Fruit fly (Drosophila melanogaster) whole organism, pupa: ENCODE data around the gene Adi1.

Experiments used
- CG10348 ChIP-seq: fragments of 200-800 bp; sonication (Bioruptor generic); IDR thresholded peaks from 2 replicates; pipeline ENCODE4 v1.3.6; 2022; ENCODE audit warnings: missing biosample characterization, missing genetic modification characterization
- CG12605 ChIP-seq: fragments of 200-800 bp; sonication (Bioruptor generic); IDR thresholded peaks from 2 replicates; pipeline ENCODE4 v1.3.6; 2022; ENCODE audit warnings: missing biosample characterization, missing genetic modification characterization
- CG13204 ChIP-seq: fragments of 200-800 bp; sonication (Bioruptor generic); optimal IDR thresholded peaks from 2 replicates; lab custom pipeline; 2018; ENCODE audit warnings: missing biosample characterization, mild to moderate bottlenecking, missing genetic modification characterization, moderate library complexity
- CG14655 ChIP-seq: fragments of 200-800 bp; sonication (Bioruptor generic); optimal IDR thresholded peaks from 3 replicates; lab custom pipeline; 2017; ENCODE audit warnings: mild to moderate bottlenecking, missing biosample characterization, missing genetic modification reagents, missing genetic modification characterization
- CG15710 ChIP-seq: fragments of 200-800 bp; sonication (Bioruptor generic); optimal IDR thresholded peaks from 2 replicates; lab custom pipeline; 2018; ENCODE audit warnings: missing biosample characterization, mild to moderate bottlenecking, missing genetic modification characterization, moderate library complexity
- CG17806 ChIP-seq: fragments of 200-800 bp; sonication (Bioruptor generic); optimal IDR thresholded peaks from 2 replicates; lab custom pipeline; 2018; ENCODE audit warnings: missing biosample characterization, mild to moderate bottlenecking, missing genetic modification characterization, moderate library complexity
- CG32121 ChIP-seq: fragments of 200-800 bp; sonication (Bioruptor generic); IDR thresholded peaks from 2 replicates; pipeline ENCODE4 v1.3.6; 2022; ENCODE audit warnings: missing biosample characterization, missing genetic modification characterization
- CG34367 ChIP-seq: fragments of 200-800 bp; sonication (Bioruptor generic); optimal IDR thresholded peaks from 2 replicates; lab custom pipeline; 2018; ENCODE audit warnings: missing biosample characterization, mild to moderate bottlenecking, missing genetic modification characterization
- CG4496 ChIP-seq: fragments of 200-800 bp; sonication (Bioruptor generic); IDR thresholded peaks from 3 replicates; pipeline ENCODE4 v1.3.6; 2022; ENCODE audit warnings: missing biosample characterization, missing genetic modification characterization
- CG8159 ChIP-seq: fragments of 200-800 bp; sonication (Bioruptor generic); optimal IDR thresholded peaks from 3 replicates; lab custom pipeline; 2018; ENCODE audit warnings: missing biosample characterization, mild to moderate bottlenecking, missing genetic modification characterization, moderate library complexity
- CG8301 ChIP-seq: fragments of 200-800 bp; sonication (Bioruptor generic); optimal IDR thresholded peaks from 2 replicates; lab custom pipeline; 2018; ENCODE audit warnings: missing biosample characterization, mild to moderate bottlenecking, missing genetic modification characterization
- CG9948 ChIP-seq: fragments of 200-800 bp; sonication (Bioruptor generic); optimal IDR thresholded peaks from 2 replicates; lab custom pipeline; 2018; ENCODE audit warnings: missing biosample characterization, mild to moderate bottlenecking, missing genetic modification characterization, moderate library complexity
- D1 ChIP-seq: fragments of 200-800 bp; sonication (Bioruptor generic); optimal IDR thresholded peaks from 2 replicates; lab custom pipeline; 2018; ENCODE audit warnings: missing biosample characterization, mild to moderate bottlenecking, missing genetic modification characterization, moderate library complexity
- EcR ChIP-seq: fragments of 200-800 bp; sonication (Bioruptor generic); optimal IDR thresholded peaks from 3 replicates; lab custom pipeline; 2019; ENCODE audit warnings: missing biosample characterization, missing genetic modification characterization, mild to moderate bottlenecking, moderate library complexity, missing genetic modification reagents
- Ets98B ChIP-seq: fragments of 200-800 bp; sonication (Bioruptor generic); IDR thresholded peaks from 2 replicates; pipeline ENCODE4 v1.3.6; 2022; ENCODE audit warnings: missing biosample characterization, missing genetic modification characterization
- Pif1A ChIP-seq: fragments of 200-800 bp; sonication (Bioruptor generic); optimal IDR thresholded peaks from 3 replicates; lab custom pipeline; 2016; ENCODE audit warnings: missing biosample characterization, missing genetic modification characterization
- Pif1B ChIP-seq: fragments of 200-800 bp; sonication (Bioruptor generic); optimal IDR thresholded peaks from 3 replicates; lab custom pipeline; 2016; ENCODE audit warnings: missing biosample characterization, missing genetic modification characterization
- Snoo ChIP-seq: fragments of 200-800 bp; sonication (Bioruptor generic); optimal IDR thresholded peaks from 3 replicates; lab custom pipeline; 2017; ENCODE audit warnings: missing biosample characterization, mild to moderate bottlenecking, missing genetic modification characterization, inconsistent platforms
- fd96Ca ChIP-seq: fragments of 200-800 bp; sonication (Bioruptor generic); IDR thresholded peaks from 3 replicates; pipeline ENCODE4 v1.3.6; 2022; ENCODE audit warnings: missing biosample characterization, missing genetic modification characterization
- gl ChIP-seq: fragments of 200-800 bp; sonication (Bioruptor generic); optimal IDR thresholded peaks from 2 replicates; lab custom pipeline; 2018; ENCODE audit warnings: missing biosample characterization, mild to moderate bottlenecking, missing genetic modification characterization
- rn ChIP-seq: fragments of 200-800 bp; sonication (Bioruptor generic); IDR thresholded peaks from 2 replicates; pipeline ENCODE4 v1.3.6; 2022; ENCODE audit warnings: missing biosample characterization, missing genetic modification characterization

Gene Adi1

dm6 chr3L:10672540-10672939 lies 9.4 kb downstream of the Adi1 start:
- TF ChIP-seq D1 (tag; lab: Kevin White, UChicago) (no peak), CG15710 (no peak), EcR (no peak)
- TF ChIP-seq, all 21 proteins: peak for 0

dm6 chr3L:10674145-10674547 lies 11.0 kb downstream of the Adi1 start:
- TF ChIP-seq CG14655 = no peak
- peak; percentile 21; the same call in 1 of the 2 replicates for TF ChIP-seq Ets98B (GFP tag; lab: Robert Waterston, UW)
- TF ChIP-seq D1 (tag; lab: Kevin White, UChicago) = no peak
- TF ChIP-seq fd96Ca = no peak
- TF ChIP-seq CG13204 = peak; percentile 9
- TF ChIP-seq EcR = peak; percentile 12
- no peak for TF ChIP-seq CG4496
- TF ChIP-seq Snoo (tag; lab: Kevin White, UChicago) = no peak
- no peak for TF ChIP-seq CG15710
- 0 out of 2 replicates have a peak, but pooled peaks have one; percentile 32 for TF ChIP-seq CG32121 (GFP tag; lab: Robert Waterston, UW)
- TF ChIP-seq CG8301 (tag; lab: Kevin White, UChicago) = no peak
- TF ChIP-seq, all 21 proteins: peak for 4

dm6 chr3L:10674940-10675339 lies 11.8 kb downstream of the Adi1 start:
- TF ChIP-seq CG17806 (tag; lab: Kevin White, UChicago) (no peak), fd96Ca (0 out of 3 replicates have a peak, but pooled peaks have one; percentile 15), CG10348 (no peak)

- TF ChIP-seq CG34367 (peak; percentile 59), Snoo (tag; lab: Kevin White, UChicago) (peak; percentile 67), CG13204 (peak; percentile 80), Pif1B (peak; percentile 58), CG9948 (tag; lab: Kevin White, UChicago) (peak; percentile 42), fd96Ca (peak; percentile 76; the same call in 2 of the 3 replicates), CG17806 (tag; lab: Kevin White, UChicago) (peak; percentile 47), CG8301 (tag; lab: Kevin White, UChicago) (peak; percentile 46), Ets98B (GFP tag; lab: Robert Waterston, UW) (peak; percentile 85), rn (GFP tag; lab: Robert Waterston, UW) (peak; percentile 53; the same call in 1 of the 2 replicates), EcR (peak; percentile 73), Pif1A (GFP tag; lab: Kevin White, UChicago) (peak; percentile 70), CG10348 (no peak), CG4496 (peak; percentile 84), CG8159 (tag; lab: Kevin White, UChicago) (peak; percentile 73), CG15710 (peak; percentile 52), gl (peak; percentile 83), CG12605 (GFP tag; lab: Robert Waterston, UW) (peak; percentile 78), D1 (tag; lab: Kevin White, UChicago) (peak; percentile 52), CG32121 (GFP tag; lab: Robert Waterston, UW) (peak; percentile 82), CG14655 (peak; percentile 59)
Observed at dm6 chr3L:10675635-10676393, 12.6 kb downstream of the Adi1 start.

- no peak for TF ChIP-seq CG17806 (tag; lab: Kevin White, UChicago)
- TF ChIP-seq CG8301 (tag; lab: Kevin White, UChicago) = no peak
- TF ChIP-seq rn (GFP tag; lab: Robert Waterston, UW) = no peak
- no peak for TF ChIP-seq gl
- no peak for TF ChIP-seq CG4496
- TF ChIP-seq CG15710 = no peak
- no peak for TF ChIP-seq fd96Ca
- no peak for TF ChIP-seq CG14655
Observed at dm6 chr3L:10677816-10678215, 14.6 kb downstream of the Adi1 start.

dm6 chr3L:10678545-10679067 lies 15.4 kb downstream of the Adi1 start:
- TF ChIP-seq gl (peak; percentile 65), CG17806 (tag; lab: Kevin White, UChicago) (peak; percentile 84), Pif1A (GFP tag; lab: Kevin White, UChicago) (peak; percentile 90), CG10348 (peak; percentile 88), EcR (peak; percentile 76), Ets98B (GFP tag; lab: Robert Waterston, UW) (peak; percentile 78), rn (GFP tag; lab: Robert Waterston, UW) (peak; percentile 85), CG8159 (tag; lab: Kevin White, UChicago) (peak; percentile 91), CG32121 (GFP tag; lab: Robert Waterston, UW) (peak; percentile 95), CG8301 (tag; lab: Kevin White, UChicago) (peak; percentile 90), D1 (tag; lab: Kevin White, UChicago) (peak; percentile 83), CG34367 (peak; percentile 80), Snoo (tag; lab: Kevin White, UChicago) (peak; percentile 80), CG14655 (peak; percentile 92), fd96Ca (peak; percentile 43; the same call in 1 of the 3 replicates), CG12605 (GFP tag; lab: Robert Waterston, UW) (peak; percentile 85), CG15710 (peak; percentile 89), CG9948 (tag; lab: Kevin White, UChicago) (peak; percentile 83), Pif1B (peak; percentile 76), CG13204 (peak; percentile 76), CG4496 (peak; percentile 92)
